Worm (Caenorhabditis elegans): ENCODE data around the gene rer-1.

rer-1 gene

ce11 chrII:8810679-8811413 is at the start of gene rer-1, which contains the start of gene F46C5.9:
Gene rer-1 (plus strand): TSS chrII:8811370.
Gene F46C5.9 (minus strand): TSS chrII:8810729.
- no peak for TF ChIP-seq unc-39 (tag; optimal IDR thresholded peaks at IDR 0.05)
- peak; percentile 60 for TF ChIP-seq lsy-2 (tag; optimal IDR thresholded peaks at IDR 0.05)

ce11 chrII:8761739-8762138 is 49.4 kb upstream of the rer-1 start:
- no peak for TF ChIP-seq nhr-237 (tag; optimal IDR thresholded peaks at IDR 0.05)
- TF ChIP-seq mab-5 (tag; optimal IDR thresholded peaks at IDR 0.05) = no peak

- TF ChIP-seq nhr-12 (tag; optimal IDR thresholded peaks at IDR 0.05) = no peak
- TF ChIP-seq mls-2 (tag; optimal IDR thresholded peaks at IDR 0.05) = no peak
- no peak for TF ChIP-seq snpc-4 (tag; optimal IDR thresholded peaks at IDR 0.05)
- no peak for TF ChIP-seq nhr-28 (tag; optimal IDR thresholded peaks at IDR 0.05)
- TF ChIP-seq elt-1 (tag; optimal IDR thresholded peaks at IDR 0.05; ENCODE audit: borderline replicate concordance, insufficient read depth) = no peak
- TF ChIP-seq lsy-2 (tag; optimal IDR thresholded peaks at IDR 0.05) = no peak
- no peak for TF ChIP-seq sem-2 (GFP tag; optimal IDR thresholded peaks at IDR 0.05)
- no peak for TF ChIP-seq mep-1 (tag; optimal IDR thresholded peaks at IDR 0.05)
- no peak for TF ChIP-seq nhr-76 (tag; optimal IDR thresholded peaks at IDR 0.05)
- TF ChIP-seq ztf-11 (tag; optimal IDR thresholded peaks at IDR 0.05) = no peak
- no peak for TF ChIP-seq flh-1 (GFP tag; optimal IDR thresholded peaks at IDR 0.05)
- TF ChIP-seq ceh-39 (tag; optimal IDR thresholded peaks at IDR 0.05) = no peak
Measured at ce11 chrII:8763367-8763766, 47.8 kb upstream of the rer-1 start.

DNA sequence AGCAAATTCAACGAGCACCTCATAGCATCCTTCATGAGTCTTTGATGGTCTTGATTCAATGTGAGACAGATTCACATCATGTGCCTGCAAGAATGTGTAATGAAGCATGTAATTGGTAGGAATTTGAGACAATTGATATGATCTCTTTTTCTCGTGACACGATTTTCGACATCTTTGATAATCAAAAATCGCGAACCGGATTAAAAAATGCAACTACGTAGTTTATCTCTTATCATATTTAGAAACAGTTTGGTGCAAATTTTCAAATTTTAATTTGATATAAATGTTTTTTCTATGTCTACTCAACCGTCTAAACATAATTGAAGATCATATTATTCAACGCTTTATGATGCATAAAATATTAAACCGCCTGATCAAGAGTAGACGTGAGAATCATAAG is 46.8 kb upstream of the rer-1 start:
- TF ChIP-seq blmp-1 (tag; optimal IDR thresholded peaks at IDR 0.05) = no peak
- TF ChIP-seq mep-1 (tag; optimal IDR thresholded peaks at IDR 0.05) = no peak
- TF ChIP-seq unc-39 (tag; optimal IDR thresholded peaks at IDR 0.05) = no peak
- TF ChIP-seq unc-62 (GFP tag; optimal IDR thresholded peaks at IDR 0.05) = no peak
- TF ChIP-seq ceh-83 (GFP tag; optimal IDR thresholded peaks at IDR 0.05) = no peak
- TF ChIP-seq bed-3 (GFP tag; optimal IDR thresholded peaks at IDR 0.05) = no peak
- TF ChIP-seq lin-32 (GFP tag; optimal IDR thresholded peaks at IDR 0.05) = no peak
- TF ChIP-seq sptf-1 (tag; optimal IDR thresholded peaks at IDR 0.05) = no peak
- no peak for TF ChIP-seq ces-1 (GFP tag; optimal IDR thresholded peaks at IDR 0.05)
- TF ChIP-seq M03D4.4 (tag; optimal IDR thresholded peaks at IDR 0.05) = no peak
- no peak for TF ChIP-seq mab-5 (tag; optimal IDR thresholded peaks at IDR 0.05)
- no peak for TF ChIP-seq hlh-1 (tag; optimal IDR thresholded peaks at IDR 0.05)
- TF ChIP-seq nhr-12 (tag; optimal IDR thresholded peaks at IDR 0.05) = no peak
- TF ChIP-seq cnd-1 (tag; optimal IDR thresholded peaks at IDR 0.05) = no peak
- TF ChIP-seq elt-3 (tag; optimal IDR thresholded peaks at IDR 0.05) = no peak
- TF ChIP-seq nhr-2 (tag; optimal IDR thresholded peaks at IDR 0.05) = no peak

- no peak for TF ChIP-seq snpc-4 (tag; optimal IDR thresholded peaks at IDR 0.05)
- TF ChIP-seq mep-1 (tag; optimal IDR thresholded peaks at IDR 0.05) = no peak
- no peak for TF ChIP-seq nhr-28 (tag; optimal IDR thresholded peaks at IDR 0.05)
- no peak for TF ChIP-seq unc-120 (tag; optimal IDR thresholded peaks at IDR 0.05; ENCODE audit: poor library complexity, severe bottlenecking)
Measured at ce11 chrII:8765131-8765530, 46.0 kb upstream of the rer-1 start.

DNA sequence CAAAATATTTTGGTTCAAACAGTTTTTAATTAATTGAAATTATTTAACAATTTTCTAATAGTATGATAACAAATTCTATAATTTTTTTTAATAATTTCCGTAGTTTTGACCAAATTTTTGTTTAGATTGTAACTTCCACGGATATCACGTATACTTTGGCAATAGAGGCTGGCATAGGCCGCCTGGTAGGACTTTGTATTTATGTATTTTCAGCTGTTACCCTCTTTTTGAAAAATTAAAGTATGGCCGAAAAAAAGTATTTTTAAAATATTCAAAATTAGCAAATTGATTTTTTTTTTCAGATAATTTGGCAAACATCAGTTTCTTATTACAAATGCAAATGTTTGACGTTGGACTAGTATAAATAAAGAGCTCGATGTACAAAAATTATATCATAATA is 44.7 kb upstream of the rer-1 start, which contains the start of the genes nsph-1.1 and K08F8.15:
nsph-1.1 (plus strand) TSS at position 301 of the 400 bp plus-strand sequence.
K08F8.15 (plus strand) TSS at position 335 of the 400 bp plus-strand sequence.
- TF ChIP-seq ceh-43 (GFP tag; optimal IDR thresholded peaks at IDR 0.05) (no peak), M03D4.4 (tag; optimal IDR thresholded peaks at IDR 0.05) (no peak), cnd-1 (tag; optimal IDR thresholded peaks at IDR 0.05) (no peak), hlh-1 (tag; optimal IDR thresholded peaks at IDR 0.05) (no peak), nhr-12 (tag; optimal IDR thresholded peaks at IDR 0.05) (no peak), snpc-4 (tag; optimal IDR thresholded peaks at IDR 0.05) (no peak), mep-1 (tag; optimal IDR thresholded peaks at IDR 0.05) (no peak), unc-62 (GFP tag; optimal IDR thresholded peaks at IDR 0.05) (no peak), ztf-11 (tag; optimal IDR thresholded peaks at IDR 0.05) (no peak)

Data from whole organism, mixed stage, embryonic.